Worm (Caenorhabditis elegans) whole organism, mixed stage, embryonic: ENCODE data around the gene H03G16.6.

Experiments
- M03D4.4 ChIP-seq: sonication (generic microtip); optimal IDR thresholded peaks from 2 replicates; lab custom pipeline; 2017; ENCODE audit warnings: mild to moderate bottlenecking, missing genetic modification characterization, missing compliant biosample characterization
- bed-3 ChIP-seq: fragments of 200-800 bp; sonication (Bioruptor generic); optimal IDR thresholded peaks from 3 replicates; lab custom pipeline; 2018; ENCODE audit warnings: mild to moderate bottlenecking, missing genetic modification characterization, moderate library complexity, missing compliant biosample characterization
- blmp-1 ChIP-seq: fragments of 150-350 bp; optimal IDR thresholded peaks from 2 replicates; lab custom pipeline; 2014; ENCODE audit warnings: missing biosample characterization, missing genetic modification characterization
- ceh-39 ChIP-seq: fragments of 150-350 bp; optimal IDR thresholded peaks from 2 replicates; lab custom pipeline; 2014; ENCODE audit warnings: missing biosample characterization, missing genetic modification characterization
- ceh-43 ChIP-seq: fragments of 200-800 bp; sonication (Bioruptor generic); optimal IDR thresholded peaks from 2 replicates; lab custom pipeline; 2018; ENCODE audit warnings: mild to moderate bottlenecking, missing genetic modification characterization, moderate library complexity, missing compliant biosample characterization
- ceh-83 ChIP-seq: fragments of 200-800 bp; sonication (Bioruptor generic); optimal IDR thresholded peaks from 2 replicates; lab custom pipeline; 2018; ENCODE audit warnings: mild to moderate bottlenecking, missing genetic modification characterization, missing compliant biosample characterization
- ces-1 ChIP-seq: fragments of 150-350 bp; optimal IDR thresholded peaks from 2 replicates; lab custom pipeline; 2014; ENCODE audit warnings: missing biosample characterization, missing genetic modification reagents, missing genetic modification characterization
- cnd-1 ChIP-seq: fragments of 200-800 bp; sonication (Bioruptor generic); optimal IDR thresholded peaks from 2 replicates; lab custom pipeline; 2018; ENCODE audit warnings: mild to moderate bottlenecking, missing genetic modification characterization, missing compliant biosample characterization
- drap-1 ChIP-seq: fragments of 200-800 bp; sonication (Bioruptor generic); optimal IDR thresholded peaks from 3 replicates; lab custom pipeline; 2018; ENCODE audit warnings: mild to moderate bottlenecking, missing genetic modification characterization, missing compliant biosample characterization
- elt-1 ChIP-seq: sonication (generic microtip); optimal IDR thresholded peaks from 2 replicates; lab custom pipeline; 2017; ENCODE audit warnings: missing genetic modification characterization, mild to moderate bottlenecking, missing compliant biosample characterization, antibody characterized with exemption, moderate library complexity, borderline replicate concordance; ENCODE audit not compliant: insufficient read depth
- elt-3 ChIP-seq: fragments of 150-350 bp; optimal IDR thresholded peaks from 2 replicates; lab custom pipeline; 2014; ENCODE audit warnings: missing biosample characterization, missing genetic modification characterization
- flh-1 ChIP-seq: fragments of 200-800 bp; sonication (Bioruptor generic); optimal IDR thresholded peaks from 2 replicates; lab custom pipeline; 2018; ENCODE audit warnings: mild to moderate bottlenecking, missing genetic modification characterization, moderate library complexity, missing compliant biosample characterization
- ham-2 ChIP-seq: fragments of 200-800 bp; sonication (Bioruptor generic); optimal IDR thresholded peaks from 2 replicates; lab custom pipeline; 2018; ENCODE audit warnings: mild to moderate bottlenecking, missing genetic modification characterization, missing compliant biosample characterization
- hlh-1 ChIP-seq: fragments of 150-350 bp; optimal IDR thresholded peaks from 2 replicates; lab custom pipeline; 2014; ENCODE audit warnings: missing biosample characterization, missing genetic modification reagents, missing genetic modification characterization
- lin-13 ChIP-seq: fragments of 150-350 bp; optimal IDR thresholded peaks from 2 replicates; lab custom pipeline; 2014; ENCODE audit warnings: missing biosample characterization, missing genetic modification characterization
- lin-32 ChIP-seq: fragments of 200-800 bp; sonication (Bioruptor generic); optimal IDR thresholded peaks from 2 replicates; lab custom pipeline; 2018; ENCODE audit warnings: mild to moderate bottlenecking, missing genetic modification characterization, missing compliant biosample characterization
- lsy-2 ChIP-seq: fragments of 150-350 bp; optimal IDR thresholded peaks from 2 replicates; lab custom pipeline; 2014; ENCODE audit warnings: missing biosample characterization, missing genetic modification characterization
- mab-5 ChIP-seq: fragments of 150-350 bp; optimal IDR thresholded peaks from 2 replicates; lab custom pipeline; 2014; ENCODE audit warnings: missing biosample characterization, missing genetic modification characterization
- mep-1 ChIP-seq: fragments of 150-350 bp; optimal IDR thresholded peaks from 2 replicates; lab custom pipeline; 2017; ENCODE audit warnings: missing biosample characterization, missing genetic modification reagents, missing genetic modification characterization, inconsistent platforms
- mls-2 ChIP-seq: sonication (generic microtip); optimal IDR thresholded peaks from 2 replicates; lab custom pipeline; 2016; ENCODE audit warnings: mild to moderate bottlenecking, missing genetic modification characterization, moderate library complexity, missing compliant biosample characterization
- nhr-12 ChIP-seq: fragments of 150-350 bp; optimal IDR thresholded peaks from 2 replicates; lab custom pipeline; 2014; ENCODE audit warnings: missing biosample characterization, missing genetic modification characterization
- nhr-2 ChIP-seq: fragments of 150-350 bp; optimal IDR thresholded peaks from 2 replicates; lab custom pipeline; 2014; ENCODE audit warnings: missing biosample characterization, missing genetic modification characterization
- nhr-237 ChIP-seq: fragments of 150-350 bp; optimal IDR thresholded peaks from 2 replicates; lab custom pipeline; 2014; ENCODE audit warnings: missing biosample characterization, missing genetic modification characterization
- nhr-28 ChIP-seq: fragments of 150-350 bp; optimal IDR thresholded peaks from 2 replicates; lab custom pipeline; 2014; ENCODE audit warnings: missing biosample characterization, missing genetic modification characterization
- nhr-76 ChIP-seq: sonication (generic microtip); optimal IDR thresholded peaks from 2 replicates; lab custom pipeline; 2017; ENCODE audit warnings: missing biosample characterization, missing genetic modification characterization
- pha-4 ChIP-seq: fragments of 150-350 bp; optimal IDR thresholded peaks from 2 replicates; lab custom pipeline; 2018; ENCODE audit warnings: missing biosample characterization, missing genetic modification reagents, missing genetic modification characterization
- sem-2 ChIP-seq: fragments of 200-800 bp; sonication (Bioruptor generic); optimal IDR thresholded peaks from 2 replicates; lab custom pipeline; 2018; ENCODE audit warnings: mild to moderate bottlenecking, missing genetic modification characterization, missing compliant biosample characterization
- snpc-4 ChIP-seq: fragments of 150-350 bp; optimal IDR thresholded peaks from 2 replicates; lab custom pipeline; 2014; ENCODE audit warnings: missing biosample characterization, missing genetic modification characterization
- sptf-1 ChIP-seq: sonication (generic microtip); optimal IDR thresholded peaks from 2 replicates; lab custom pipeline; 2017; ENCODE audit warnings: mild to moderate bottlenecking, missing genetic modification characterization, moderate library complexity, missing compliant biosample characterization
- tbx-8 ChIP-seq: fragments of 200-800 bp; sonication (Bioruptor generic); optimal IDR thresholded peaks from 2 replicates; lab custom pipeline; 2018; ENCODE audit warnings: mild to moderate bottlenecking, missing genetic modification characterization, moderate library complexity, missing compliant biosample characterization
- unc-120 ChIP-seq: sonication (generic microtip); optimal IDR thresholded peaks from 2 replicates; lab custom pipeline; 2017; ENCODE audit warnings: missing genetic modification characterization, missing compliant biosample characterization; ENCODE audit not compliant: poor library complexity, severe bottlenecking
- unc-39 ChIP-seq: fragments of 150-350 bp; optimal IDR thresholded peaks from 2 replicates; lab custom pipeline; 2014; ENCODE audit warnings: missing biosample characterization, missing genetic modification characterization
- unc-62 ChIP-seq: fragments of 150-350 bp; optimal IDR thresholded peaks from 2 replicates; lab custom pipeline; 2014; ENCODE audit warnings: missing biosample characterization, missing genetic modification reagents, missing genetic modification characterization
- zip-8 ChIP-seq: fragments of 150-350 bp; optimal IDR thresholded peaks from 2 replicates; lab custom pipeline; 2014; ENCODE audit warnings: missing biosample characterization, missing genetic modification characterization
- ztf-11 ChIP-seq: fragments of 150-350 bp; optimal IDR thresholded peaks from 2 replicates; lab custom pipeline; 2014; ENCODE audit warnings: missing biosample characterization, missing genetic modification characterization

The H03G16.6 gene

DNA sequence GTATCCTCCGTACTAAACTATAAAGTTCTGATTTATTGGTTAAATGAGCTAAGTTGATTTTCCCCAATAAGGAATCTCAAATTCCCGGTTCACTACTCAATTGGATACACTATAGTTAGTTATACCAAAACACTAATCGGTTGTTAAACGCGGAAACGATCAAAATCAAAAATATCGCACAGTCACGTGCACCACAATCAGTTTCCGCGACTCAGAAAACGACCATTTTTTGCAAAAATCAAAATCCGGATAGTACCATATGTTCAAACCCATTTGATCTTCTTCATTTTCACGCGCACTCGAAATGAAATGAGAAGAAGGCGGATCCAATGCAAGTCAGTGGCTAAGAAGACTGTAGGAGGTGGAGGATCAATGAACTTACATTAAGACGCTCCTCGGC lies 29.0 kb downstream of the H03G16.6 start:
- TF ChIP-seq ces-1 (GFP tag; lab: Kevin White, UChicago) (no peak), pha-4 (tag; lab: Kevin White, UChicago) (no peak), lin-32 (GFP tag; lab: Kevin White, UChicago) (no peak), bed-3 (GFP tag; lab: Kevin White, UChicago) (no peak), nhr-237 (tag; lab: Kevin White, UChicago) (no peak), sptf-1 (no peak), elt-1 (tag; lab: Kevin White, UChicago) (no peak), ceh-39 (tag; lab: Kevin White, UChicago) (no peak), snpc-4 (tag; lab: Kevin White, UChicago) (no peak), drap-1 (GFP tag; lab: Kevin White, UChicago) (no peak), unc-39 (no peak), hlh-1 (tag; lab: Kevin White, UChicago) (no peak), zip-8 (tag; lab: Kevin White, UChicago) (no peak), sem-2 (GFP tag; lab: Kevin White, UChicago) (no peak), cnd-1 (tag; lab: Kevin White, UChicago) (no peak), tbx-8 (GFP tag; lab: Kevin White, UChicago) (no peak), M03D4.4 (tag; lab: Kevin White, UChicago) (no peak), nhr-12 (tag; lab: Kevin White, UChicago) (no peak), nhr-76 (tag; lab: Kevin White, UChicago) (no peak)

DNA sequence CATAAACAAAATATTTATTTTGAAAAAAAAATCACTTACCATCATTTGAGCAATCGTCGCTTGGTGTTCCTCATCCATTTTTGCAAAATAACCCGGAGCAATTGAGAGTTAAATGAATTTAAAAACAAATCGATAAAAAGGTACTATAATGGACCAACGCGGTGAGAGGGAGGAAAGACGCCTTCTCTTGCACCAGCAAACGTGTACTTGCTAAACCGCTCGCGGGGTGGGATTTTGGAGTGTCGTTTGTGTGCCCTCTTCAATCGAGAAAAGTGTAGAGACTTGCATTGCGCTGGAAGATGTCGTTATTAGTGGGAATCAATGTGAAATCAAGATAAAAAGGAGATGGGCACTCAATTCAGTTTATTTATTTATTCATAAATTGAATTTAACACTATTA lies 31.3 kb downstream of the H03G16.6 start, which contains the start of gene H40L08.1:
Gene H40L08.1, minus strand, starts transcription at position 292 of the 400 bp plus-strand sequence.
- TF ChIP-seq blmp-1 (tag; lab: Kevin White, UChicago) (no peak), cnd-1 (tag; lab: Kevin White, UChicago) (no peak), lin-13 (tag; lab: Kevin White, UChicago) (no peak), drap-1 (GFP tag; lab: Kevin White, UChicago) (no peak), bed-3 (GFP tag; lab: Kevin White, UChicago) (no peak), mab-5 (tag; lab: Kevin White, UChicago) (no peak), lin-32 (GFP tag; lab: Kevin White, UChicago) (no peak), lsy-2 (tag; lab: Kevin White, UChicago) (no peak), nhr-12 (tag; lab: Kevin White, UChicago) (no peak), unc-62 (GFP tag; lab: Kevin White, UChicago) (no peak), snpc-4 (tag; lab: Kevin White, UChicago) (no peak), pha-4 (tag; lab: Kevin White, UChicago) (peak; percentile 10), nhr-76 (tag; lab: Kevin White, UChicago) (no peak), ces-1 (GFP tag; lab: Kevin White, UChicago) (peak; percentile 56), sptf-1 (no peak), zip-8 (tag; lab: Kevin White, UChicago) (no peak), flh-1 (GFP tag; lab: Kevin White, UChicago) (no peak), nhr-2 (no peak), elt-3 (tag; lab: Kevin White, UChicago) (no peak), ceh-39 (tag; lab: Kevin White, UChicago) (peak; percentile 9), nhr-28 (no peak), mep-1 (tag; lab: Kevin White, UChicago) (peak; percentile 9), tbx-8 (GFP tag; lab: Kevin White, UChicago) (no peak), ceh-83 (GFP tag; lab: Kevin White, UChicago) (no peak), nhr-237 (tag; lab: Kevin White, UChicago) (no peak), mls-2 (tag; lab: Kevin White, UChicago) (no peak), M03D4.4 (tag; lab: Kevin White, UChicago) (no peak), ztf-11 (tag; lab: Kevin White, UChicago) (no peak), ceh-43 (GFP tag; lab: Kevin White, UChicago) (no peak), hlh-1 (tag; lab: Kevin White, UChicago) (no peak), elt-1 (tag; lab: Kevin White, UChicago) (peak; percentile 15), unc-120 (no peak), sem-2 (GFP tag; lab: Kevin White, UChicago) (no peak), ham-2 (GFP tag; lab: Kevin White, UChicago) (no peak), unc-39 (no peak)

DNA sequence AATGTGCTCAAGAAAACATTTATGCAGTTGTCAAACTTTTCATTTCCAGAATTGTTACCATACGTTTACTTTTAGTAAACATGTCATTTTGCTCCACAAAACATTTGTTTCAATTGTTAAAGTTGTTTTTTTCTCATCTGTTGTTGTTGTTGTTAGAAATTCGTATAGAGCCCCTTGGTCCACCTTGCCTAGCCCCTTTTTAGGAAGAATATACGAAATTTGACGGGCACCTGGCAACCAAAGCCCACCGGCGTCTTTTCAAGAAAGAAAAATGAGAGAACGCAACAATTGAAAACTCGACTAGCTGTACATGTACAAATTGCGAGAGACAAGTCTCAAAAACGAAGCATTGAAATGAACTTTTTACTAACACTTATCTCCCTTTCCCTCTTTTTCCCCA lies 31.9 kb downstream of the H03G16.6 start, which contains the start of gene F09B12.5:
Gene F09B12.5, plus strand, starts transcription at position 301 of the 400 bp plus-strand sequence.
- no peak for TF ChIP-seq sptf-1
- no peak for TF ChIP-seq nhr-2
- no peak for TF ChIP-seq mls-2 (tag; lab: Kevin White, UChicago)
- TF ChIP-seq nhr-237 (tag; lab: Kevin White, UChicago), result no peak
- no peak for TF ChIP-seq ham-2 (GFP tag; lab: Kevin White, UChicago)
- TF ChIP-seq, all 35 proteins: peak for 0
